Worm (Caenorhabditis elegans): ENCODE results near the gene psr-1.

ce11 chrIV:4653708-4654107 is 646 bp downstream of the psr-1 start:
- TF ChIP-seq T07F8.4 (tag; optimal IDR thresholded peaks at IDR 0.05) (no peak), ekl-4 (GFP tag; IDR thresholded peaks at IDR 0.05) (0 out of 2 replicates have a peak, but pooled peaks have one; percentile 55), ama-1 (optimal IDR thresholded peaks at IDR 0.05) (no peak), ama-1 (GFP tag; optimal IDR thresholded peaks at IDR 0.05) (no peak), ceh-100 (GFP tag; IDR thresholded peaks at IDR 0.05) (peak; percentile 64), hlh-12 (tag; optimal IDR thresholded peaks at IDR 0.05) (no peak), F57A8.1 (GFP tag; optimal IDR thresholded peaks at IDR 0.05) (no peak), unc-62 (GFP tag; optimal IDR thresholded peaks at IDR 0.05) (no peak), rcor-1 (GFP tag; IDR thresholded peaks at IDR 0.05) (peak; percentile 44; the same call in 1 of the 2 replicates), C06A6.2 (GFP tag; conservative IDR thresholded peaks at IDR 0.05) (no peak)
